Fruit fly (Drosophila melanogaster) whole organism, embryonic: Measurements from ENCODE around the gene CG3277.

ENCODE experiments used
- Adf1 ChIP-seq: fragments of 200-800 bp; sonication (Bioruptor generic); IDR thresholded peaks from 2 replicates; pipeline ENCODE4 v1.3.6; 2022; ENCODE audit warnings: missing biosample characterization, missing genetic modification characterization
- Aef1 ChIP-seq: fragments of 200-800 bp; sonication (Bioruptor generic); IDR thresholded peaks from 3 replicates; pipeline ENCODE4 v1.3.6; 2022; ENCODE audit warnings: missing biosample characterization, missing genetic modification characterization
- Asciz ChIP-seq: fragments of 200-800 bp; sonication (Bioruptor generic); optimal IDR thresholded peaks from 2 replicates; lab custom pipeline; 2017; ENCODE audit warnings: missing biosample characterization, mild to moderate bottlenecking, missing genetic modification characterization, missing genetic modification reagents
- CG10209 ChIP-seq: fragments of 200-800 bp; sonication (Bioruptor generic); optimal IDR thresholded peaks from 3 replicates; lab custom pipeline; 2017; ENCODE audit warnings: missing biosample characterization, mild to moderate bottlenecking, missing genetic modification characterization, missing genetic modification reagents
- CG10366 ChIP-seq: fragments of 200-800 bp; sonication (Bioruptor generic); IDR thresholded peaks from 2 replicates; pipeline ENCODE4 v1.3.6; 2022; ENCODE audit warnings: missing biosample characterization, missing genetic modification characterization
- CG10543 ChIP-seq: fragments of 200-800 bp; sonication (Bioruptor generic); optimal IDR thresholded peaks from 3 replicates; lab custom pipeline; 2017; ENCODE audit warnings: missing biosample characterization, mild to moderate bottlenecking, missing genetic modification characterization, moderate library complexity
- CG10654 ChIP-seq: fragments of 200-800 bp; sonication (Bioruptor generic); optimal IDR thresholded peaks from 2 replicates; lab custom pipeline; 2016; ENCODE audit warnings: missing biosample characterization, missing genetic modification characterization
- CG12659 ChIP-seq: fragments of 200-800 bp; sonication (Bioruptor generic); optimal IDR thresholded peaks from 3 replicates; lab custom pipeline; 2017; ENCODE audit warnings: mild to moderate bottlenecking, missing biosample characterization, missing genetic modification reagents, missing genetic modification characterization
- CG13123 ChIP-seq: fragments of 200-800 bp; sonication (Bioruptor generic); optimal IDR thresholded peaks from 2 replicates; lab custom pipeline; 2016; ENCODE audit warnings: missing biosample characterization, missing genetic modification characterization
- CG13287 ChIP-seq: fragments of 200-800 bp; sonication (Bioruptor generic); IDR thresholded peaks from 2 replicates; pipeline ENCODE4 v1.3.6; 2022; ENCODE audit warnings: missing biosample characterization, missing genetic modification characterization; ENCODE audit not compliant: partially characterized antibody
- CG13894 ChIP-seq: fragments of 200-800 bp; sonication (Bioruptor generic); optimal IDR thresholded peaks from 3 replicates; lab custom pipeline; 2018; ENCODE audit warnings: missing biosample characterization, mild to moderate bottlenecking, missing genetic modification characterization, moderate library complexity
- CG15269 ChIP-seq: fragments of 200-800 bp; sonication (Bioruptor generic); optimal IDR thresholded peaks from 2 replicates; lab custom pipeline; 2018; ENCODE audit warnings: missing biosample characterization, mild to moderate bottlenecking, missing genetic modification characterization, moderate library complexity
- CG15514 ChIP-seq: fragments of 200-800 bp; sonication (Bioruptor generic); optimal IDR thresholded peaks from 3 replicates; lab custom pipeline; 2017; ENCODE audit warnings: missing biosample characterization, missing genetic modification characterization, mild to moderate bottlenecking, moderate library complexity, missing genetic modification reagents
- CG15601 ChIP-seq: fragments of 200-800 bp; sonication (Bioruptor generic); optimal IDR thresholded peaks from 3 replicates; lab custom pipeline; 2019; ENCODE audit warnings: missing biosample characterization, mild to moderate bottlenecking, missing genetic modification characterization, moderate library complexity
- CG17568 ChIP-seq: fragments of 200-800 bp; sonication (Bioruptor generic); optimal IDR thresholded peaks from 2 replicates; lab custom pipeline; 2018; ENCODE audit warnings: missing biosample characterization, mild to moderate bottlenecking, missing genetic modification characterization, moderate library complexity
- CG18599 ChIP-seq: fragments of 200-800 bp; sonication (Bioruptor generic); optimal IDR thresholded peaks from 3 replicates; lab custom pipeline; 2017; ENCODE audit warnings: missing biosample characterization, missing genetic modification characterization, mild to moderate bottlenecking, moderate library complexity, missing genetic modification reagents
- CG2678 ChIP-seq: fragments of 200-800 bp; sonication (Bioruptor generic); optimal IDR thresholded peaks from 3 replicates; lab custom pipeline; 2019; ENCODE audit warnings: missing biosample characterization, mild to moderate bottlenecking, missing genetic modification characterization, moderate library complexity
- CG33213 ChIP-seq: fragments of 200-800 bp; sonication (Bioruptor generic); optimal IDR thresholded peaks from 3 replicates; lab custom pipeline; 2016; ENCODE audit warnings: missing biosample characterization, missing genetic modification characterization
- CG3995 ChIP-seq: fragments of 200-800 bp; sonication (Bioruptor generic); optimal IDR thresholded peaks from 3 replicates; lab custom pipeline; 2016; ENCODE audit warnings: missing biosample characterization, missing genetic modification characterization
- CG6689 ChIP-seq: fragments of 200-800 bp; sonication (Bioruptor generic); IDR thresholded peaks from 2 replicates; pipeline ENCODE4 v1.3.6; 2022; ENCODE audit warnings: missing biosample characterization, missing genetic modification characterization
- CG7928 ChIP-seq: fragments of 200-800 bp; sonication (Bioruptor generic); optimal IDR thresholded peaks from 2 replicates; lab custom pipeline; 2017; ENCODE audit warnings: missing biosample characterization, mild to moderate bottlenecking, missing genetic modification characterization
- CG7987 ChIP-seq: fragments of 200-800 bp; sonication (Bioruptor generic); optimal IDR thresholded peaks from 2 replicates; lab custom pipeline; 2018; ENCODE audit warnings: missing biosample characterization, mild to moderate bottlenecking, missing genetic modification characterization, moderate library complexity
- CG9727 ChIP-seq: fragments of 200-800 bp; sonication (Bioruptor generic); optimal IDR thresholded peaks from 3 replicates; lab custom pipeline; 2017; ENCODE audit warnings: missing biosample characterization, mild to moderate bottlenecking, missing genetic modification characterization
- CrebB ChIP-seq: fragments of 200-800 bp; sonication (Bioruptor generic); optimal IDR thresholded peaks from 3 replicates; lab custom pipeline; 2018; ENCODE audit warnings: missing biosample characterization, mild to moderate bottlenecking, missing genetic modification characterization
- Dek ChIP-seq: fragments of 200-800 bp; sonication (Bioruptor generic); optimal IDR thresholded peaks from 3 replicates; lab custom pipeline; 2019; ENCODE audit warnings: missing biosample characterization, mild to moderate bottlenecking, missing genetic modification characterization, moderate library complexity
- Ets97D ChIP-seq: fragments of 200-800 bp; sonication (Bioruptor generic); optimal IDR thresholded peaks from 3 replicates; lab custom pipeline; 2016; ENCODE audit warnings: missing biosample characterization, missing genetic modification characterization
- Fer3 ChIP-seq: fragments of 200-800 bp; sonication (Bioruptor generic); optimal IDR thresholded peaks from 2 replicates; lab custom pipeline; 2018; ENCODE audit warnings: missing biosample characterization, mild to moderate bottlenecking, missing genetic modification characterization, moderate library complexity
- Gug ChIP-seq: fragments of 200-800 bp; sonication (Bioruptor generic); IDR thresholded peaks from 4 replicates; pipeline ENCODE4 v1.3.6; 2022; ENCODE audit warnings: missing biosample characterization, missing genetic modification characterization
- HHEX ChIP-seq: fragments of 200-800 bp; sonication (Bioruptor generic); optimal IDR thresholded peaks from 3 replicates; lab custom pipeline; 2017; ENCODE audit warnings: missing biosample characterization, mild to moderate bottlenecking, missing genetic modification characterization, missing genetic modification reagents
- HLH4C ChIP-seq: fragments of 200-800 bp; sonication (Bioruptor generic); IDR thresholded peaks from 3 replicates; pipeline ENCODE4 v1.3.6; 2022; ENCODE audit warnings: missing biosample characterization, missing genetic modification characterization; ENCODE audit not compliant: partially characterized antibody
- Hey ChIP-seq: fragments of 200-800 bp; sonication (Bioruptor generic); optimal IDR thresholded peaks from 3 replicates; lab custom pipeline; 2018; ENCODE audit warnings: missing biosample characterization, mild to moderate bottlenecking, missing genetic modification characterization
- Hmr ChIP-seq: fragments of 200-800 bp; sonication (Bioruptor generic); optimal IDR thresholded peaks from 3 replicates; lab custom pipeline; 2017; ENCODE audit warnings: mild to moderate bottlenecking, missing biosample characterization, missing genetic modification reagents, missing genetic modification characterization
- Scr ChIP-seq: fragments of 200-800 bp; sonication (Bioruptor generic); IDR thresholded peaks from 2 replicates; pipeline ENCODE4 v1.3.6; 2022; ENCODE audit warnings: missing biosample characterization, missing genetic modification characterization; ENCODE audit not compliant: partially characterized antibody
- cato ChIP-seq: fragments of 200-800 bp; sonication (Bioruptor generic); optimal IDR thresholded peaks from 2 replicates; lab custom pipeline; 2016; ENCODE audit warnings: missing biosample characterization, missing genetic modification characterization, borderline replicate concordance
- ci ChIP-seq: fragments of 200-800 bp; sonication (Bioruptor generic); IDR thresholded peaks from 3 replicates; pipeline ENCODE4 v1.3.6; 2022; ENCODE audit warnings: missing biosample characterization, missing genetic modification characterization
- crol ChIP-seq: fragments of 200-800 bp; sonication (Bioruptor generic); IDR thresholded peaks from 2 replicates; pipeline ENCODE4 v1.3.6; 2022; ENCODE audit warnings: missing biosample characterization, missing genetic modification characterization
- cwo ChIP-seq: fragments of 200-800 bp; sonication (Bioruptor generic); optimal IDR thresholded peaks from 3 replicates; lab custom pipeline; 2017; ENCODE audit warnings: missing biosample characterization, missing genetic modification characterization, mild to moderate bottlenecking, moderate library complexity, missing genetic modification reagents
- disco-r ChIP-seq: fragments of 200-800 bp; sonication (Bioruptor generic); optimal IDR thresholded peaks from 2 replicates; lab custom pipeline; 2016; ENCODE audit warnings: missing biosample characterization, missing genetic modification characterization
- lab ChIP-seq: fragments of 200-800 bp; sonication (Bioruptor generic); optimal IDR thresholded peaks from 3 replicates; lab custom pipeline; 2017; ENCODE audit warnings: missing biosample characterization, missing genetic modification characterization, mild to moderate bottlenecking, moderate library complexity, missing genetic modification reagents
- pan ChIP-seq, 4 experiments: fragments of >200 bp in 3 of 4; fragments of 200-800 bp in 1 of 4; sonication (Bioruptor generic) in 1 of 4; optimal IDR thresholded peaks in 3 of 4; IDR thresholded peaks in 1 of 4; 2 replicates each; pipeline versions ENCODE4 v1.3.6 to Lab custom; 2017 to 2022; ENCODE audit warnings: missing biosample characterization in 2 of 4, missing genetic modification characterization in 2 of 4, mixed read lengths in 1 of 4
- pfk ChIP-seq: fragments of 200-800 bp; sonication (Bioruptor generic); optimal IDR thresholded peaks from 2 replicates; lab custom pipeline; 2018; ENCODE audit warnings: missing biosample characterization, mild to moderate bottlenecking, missing genetic modification characterization, moderate library complexity
- psq ChIP-seq: fragments of 200-800 bp; sonication (Bioruptor generic); optimal IDR thresholded peaks from 2 replicates; lab custom pipeline; 2017; ENCODE audit warnings: missing biosample characterization, missing genetic modification characterization
- run ChIP-seq: fragments of 200-800 bp; sonication (Bioruptor generic); optimal IDR thresholded peaks from 3 replicates; lab custom pipeline; 2018; ENCODE audit warnings: missing biosample characterization, mild to moderate bottlenecking, missing genetic modification characterization
- scrt ChIP-seq: fragments of 200-800 bp; sonication (Bioruptor generic); optimal IDR thresholded peaks from 2 replicates; lab custom pipeline; 2018; ENCODE audit warnings: missing biosample characterization, mild to moderate bottlenecking, missing genetic modification characterization, moderate library complexity
- ssp ChIP-seq: fragments of 200-800 bp; sonication (Bioruptor generic); IDR thresholded peaks from 2 replicates; pipeline ENCODE4 v1.3.6; 2022; ENCODE audit warnings: missing biosample characterization, missing genetic modification characterization
- toy ChIP-seq: fragments of 200-800 bp; sonication (Bioruptor generic); IDR thresholded peaks from 2 replicates; pipeline ENCODE4 v1.3.6; 2022; ENCODE audit warnings: missing biosample characterization, missing genetic modification characterization
- ttk ChIP-seq: fragments of 200-800 bp; sonication (Bioruptor generic); IDR thresholded peaks from 2 replicates; pipeline ENCODE4 v2.1.2; 2022; ENCODE audit warnings: missing biosample characterization, missing genetic modification characterization

Gene CG3277

DNA sequence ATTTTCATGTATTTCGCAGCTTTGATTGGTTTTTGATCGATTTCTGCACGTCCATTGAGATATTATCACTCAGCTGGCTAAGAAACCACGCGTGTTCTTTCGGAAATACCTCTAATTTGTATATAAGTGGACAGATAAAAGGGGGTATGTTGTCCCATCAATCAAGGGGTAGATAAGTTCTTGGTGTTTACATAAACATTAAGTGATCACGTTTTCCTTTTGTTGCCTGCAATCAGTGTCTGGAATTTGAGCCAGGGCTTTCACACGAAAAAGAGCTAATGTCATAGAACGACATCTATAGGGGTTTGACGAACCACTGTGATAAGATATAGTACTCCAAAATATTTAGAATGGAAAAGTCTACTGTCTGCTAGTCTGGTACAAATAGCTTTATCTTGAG lies 25.1 kb upstream of the CG3277 start:
- TF ChIP-seq CG3995 (no peak), lab (GFP tag; lab: Kevin White, UChicago) (peak; percentile 77), Hey (tag; lab: Kevin White, UChicago) (peak; percentile 71), cwo (GFP tag; lab: Kevin White, UChicago) (peak; percentile 35), Scr (no peak)

DNA sequence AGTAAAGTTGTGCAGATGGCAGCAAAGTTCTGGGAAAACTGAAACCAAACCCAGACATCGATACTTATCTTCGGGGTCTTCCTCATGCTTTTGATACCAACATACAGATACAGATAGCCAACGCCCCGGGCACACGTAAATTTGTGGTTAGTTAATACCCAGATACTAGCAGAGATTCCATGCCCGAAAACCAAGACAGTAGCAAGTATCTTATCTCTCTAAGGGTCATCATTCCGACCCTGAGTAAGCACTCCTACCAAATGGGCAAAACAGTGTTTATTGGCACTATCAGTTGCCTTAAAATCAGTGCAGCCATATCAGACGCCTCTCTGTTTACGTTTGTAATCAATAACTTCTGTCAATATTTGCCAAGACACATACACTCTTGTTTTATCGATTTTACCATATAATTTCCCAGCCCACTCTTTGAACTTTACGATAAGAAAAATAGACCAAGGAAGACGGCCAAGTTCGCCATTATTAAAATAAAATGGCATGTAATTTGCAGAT lies 23.4 kb upstream of the CG3277 start, which contains the start of gene OtopLb:
Gene OtopLb, minus strand, starts transcription at position 51 of the 510 bp plus-strand sequence.
- TF ChIP-seq CG10366 (no peak), ci (GFP tag; lab: Robert Waterston, UW) (peak; percentile 62; the same call in 1 of the 3 replicates), Hey (tag; lab: Kevin White, UChicago) (peak; percentile 25), CG9727 (GFP tag; lab: Kevin White, UChicago) (no peak), disco-r (no peak), Ets97D (GFP tag; lab: Kevin White, UChicago) (no peak), Asciz (GFP tag; lab: Kevin White, UChicago) (peak; percentile 59), toy (no peak), Dek (tag; lab: Kevin White, UChicago) (no peak), CG13287 (no peak), CG15514 (GFP tag; lab: Kevin White, UChicago) (peak; percentile 37), CG6689 (no peak), Adf1 (GFP tag; lab: Robert Waterston, UW) (no peak), CG13123 (GFP tag; lab: Kevin White, UChicago) (no peak), psq (GFP tag; lab: Kevin White, UChicago) (no peak), CG33213 (GFP tag; lab: Kevin White, UChicago) (no peak), crol (no peak), run (peak; percentile 54), CG15269 (tag; lab: Kevin White, UChicago) (peak; percentile 10), CrebB (tag; lab: Kevin White, UChicago) (peak; percentile 27), CG17568 (GFP tag; lab: Kevin White, UChicago) (peak; percentile 53), CG7987 (peak; percentile 64), cato (GFP tag; lab: Kevin White, UChicago) (no peak), CG10543 (GFP tag; lab: Kevin White, UChicago) (peak; percentile 52), HLH4C (GFP tag; lab: Robert Waterston, UW) (no peak), Hmr (GFP tag; lab: Kevin White, UChicago) (peak; percentile 72), CG10209 (GFP tag; lab: Kevin White, UChicago) (peak; percentile 22), pan (optimal IDR thresholded peaks at IDR 0.05; lab: Kevin White, UChicago) (no peak), pan (GFP tag; optimal IDR thresholded peaks at IDR 0.05 in 1 of 2, IDR thresholded peaks at IDR 0.05 in 1 of 2) (peak in 1 of 2 experiments; percentile 10), Fer3 (tag; lab: Kevin White, UChicago) (peak; percentile 34), CG15601 (tag; lab: Kevin White, UChicago) (peak; percentile 49), CG10654 (no peak), Gug (GFP tag; lab: Robert Waterston, UW) (no peak), ssp (no peak), HHEX (GFP tag; lab: Kevin White, UChicago) (peak; percentile 64), Aef1 (no peak), CG12659 (GFP tag; lab: Kevin White, UChicago) (peak; percentile 21), CG7928 (GFP tag; lab: Kevin White, UChicago) (peak; percentile 22), CG13894 (tag; lab: Kevin White, UChicago) (peak; percentile 23), CG18599 (peak; percentile 69), scrt (GFP tag; lab: Kevin White, UChicago) (peak; percentile 30), ttk (GFP tag; lab: Robert Waterston, UW) (no peak), pfk (GFP tag; lab: Kevin White, UChicago) (peak; percentile 13), CG2678 (peak; percentile 62)
